Worm (Caenorhabditis elegans) whole organism, L2 larva: ENCODE data around the gene ZC239.15.
A peak's percentile ranks its signal among the peaks of the same experiment; 100 is the strongest.

ENCODE experiments used
- C34F6.9 ChIP-seq: fragments of 150-350 bp; optimal IDR thresholded peaks from 2 replicates; lab custom pipeline; 2014; ENCODE audit warnings: missing biosample characterization, missing genetic modification characterization
- F13H6.1 ChIP-seq: sonication (generic microtip); optimal IDR thresholded peaks from 2 replicates; lab custom pipeline; 2016; ENCODE audit warnings: missing genetic modification characterization, missing compliant biosample characterization
- R02D3.7 ChIP-seq: fragments of 150-350 bp; optimal IDR thresholded peaks from 2 replicates; lab custom pipeline; 2014; ENCODE audit warnings: missing biosample characterization, missing genetic modification characterization
- ZK546.5 ChIP-seq: sonication (generic microtip); optimal IDR thresholded peaks from 2 replicates; lab custom pipeline; 2017; ENCODE audit warnings: missing biosample characterization, missing genetic modification characterization
- ama-1 ChIP-seq: fragments of 150-350 bp; optimal IDR thresholded peaks from 2 replicates; lab custom pipeline; 2018; ENCODE audit warnings: inconsistent platforms
- blmp-1 ChIP-seq: sonication (generic microtip); optimal IDR thresholded peaks from 2 replicates; lab custom pipeline; 2017; ENCODE audit warnings: missing genetic modification characterization, mild to moderate bottlenecking, missing compliant biosample characterization, antibody characterized with exemption, moderate library complexity; ENCODE audit not compliant: insufficient read depth
- ceh-16 ChIP-seq: fragments of 150-350 bp; optimal IDR thresholded peaks from 2 replicates; lab custom pipeline; 2014; ENCODE audit warnings: missing biosample characterization, missing genetic modification characterization
- crh-2 ChIP-seq: sonication (generic microtip); optimal IDR thresholded peaks from 2 replicates; lab custom pipeline; 2017; ENCODE audit warnings: missing biosample characterization, missing genetic modification characterization
- elt-1 ChIP-seq: fragments of 150-350 bp; optimal IDR thresholded peaks from 2 replicates; lab custom pipeline; 2014; ENCODE audit warnings: missing biosample characterization, missing genetic modification characterization
- elt-3 ChIP-seq: sonication (generic microtip); optimal IDR thresholded peaks from 2 replicates; lab custom pipeline; 2017; ENCODE audit warnings: missing biosample characterization, missing genetic modification characterization
- fos-1 ChIP-seq: fragments of 150-350 bp; optimal IDR thresholded peaks from 2 replicates; lab custom pipeline; 2014; ENCODE audit warnings: missing biosample characterization, missing genetic modification characterization
- lin-11 ChIP-seq: fragments of 150-350 bp; sonication (generic microtip); optimal IDR thresholded peaks from 2 replicates; lab custom pipeline; 2014; ENCODE audit warnings: missing biosample characterization, missing genetic modification characterization, inconsistent platforms, mixed read lengths
- lin-39 ChIP-seq: fragments of 150-350 bp; optimal IDR thresholded peaks from 2 replicates; lab custom pipeline; 2014; ENCODE audit warnings: missing biosample characterization, missing genetic modification reagents, missing genetic modification characterization
- lsy-2 ChIP-seq, 2 experiments: fragments of 150-350 bp in 1 of 2; sonication (generic microtip) in 1 of 2; optimal IDR thresholded peaks; 2 replicates each; lab custom pipeline; 2014 to 2017; ENCODE audit warnings: missing biosample characterization in 2 of 2, missing genetic modification characterization in 2 of 2
- nhr-10 ChIP-seq: sonication (generic microtip); optimal IDR thresholded peaks from 2 replicates; lab custom pipeline; 2017; ENCODE audit warnings: missing biosample characterization, missing genetic modification characterization
- nhr-11 ChIP-seq: fragments of 150-350 bp; optimal IDR thresholded peaks from 2 replicates; lab custom pipeline; 2014; ENCODE audit warnings: missing biosample characterization, missing genetic modification characterization
- nhr-129 ChIP-seq: fragments of 150-350 bp; optimal IDR thresholded peaks from 2 replicates; lab custom pipeline; 2014; ENCODE audit warnings: missing biosample characterization, missing genetic modification characterization
- nhr-21 ChIP-seq: fragments of 150-350 bp; optimal IDR thresholded peaks from 2 replicates; lab custom pipeline; 2014; ENCODE audit warnings: missing biosample characterization, missing genetic modification characterization
- nhr-25 ChIP-seq: fragments of 150-350 bp; sonication (generic microtip); optimal IDR thresholded peaks from 3 replicates; lab custom pipeline; 2014; ENCODE audit warnings: missing biosample characterization, missing genetic modification characterization
- nhr-6 ChIP-seq: fragments of 150-350 bp; optimal IDR thresholded peaks from 2 replicates; lab custom pipeline; 2014; ENCODE audit warnings: missing biosample characterization, missing genetic modification characterization
- nhr-77 ChIP-seq: fragments of 150-350 bp; optimal IDR thresholded peaks from 2 replicates; lab custom pipeline; 2014; ENCODE audit warnings: missing biosample characterization, missing genetic modification characterization
- skn-1 ChIP-seq: sonication (generic microtip); optimal IDR thresholded peaks from 2 replicates; lab custom pipeline; 2017; ENCODE audit warnings: missing biosample characterization, missing genetic modification characterization
- sma-3 ChIP-seq: sonication (generic microtip); optimal IDR thresholded peaks from 2 replicates; lab custom pipeline; 2016; ENCODE audit warnings: missing genetic modification reagents, missing genetic modification characterization, missing compliant biosample characterization
- sma-9 ChIP-seq, 2 experiments: fragments of 150-350 bp in 1 of 2; sonication (generic microtip) in 1 of 2; optimal IDR thresholded peaks; 2 replicates each; lab custom pipeline; 2014 to 2016; ENCODE audit warnings: missing genetic modification characterization in 2 of 2, mild to moderate bottlenecking in 1 of 2, missing biosample characterization in 1 of 2, missing compliant biosample characterization in 1 of 2, missing genetic modification reagents in 1 of 2, moderate library complexity in 1 of 2
- snpc-4 ChIP-seq: fragments of 150-350 bp; optimal IDR thresholded peaks from 2 replicates; lab custom pipeline; 2014; ENCODE audit warnings: missing biosample characterization, missing genetic modification characterization
- unc-39 ChIP-seq: fragments of 150-350 bp; optimal IDR thresholded peaks from 2 replicates; lab custom pipeline; 2014; ENCODE audit warnings: missing biosample characterization, missing genetic modification characterization
- unc-55 ChIP-seq: fragments of 150-350 bp; sonication (generic microtip); optimal IDR thresholded peaks from 3 replicates; lab custom pipeline; 2014; ENCODE audit warnings: missing biosample characterization, missing genetic modification reagents, missing genetic modification characterization
- unc-62 ChIP-seq: fragments of 150-350 bp; optimal IDR thresholded peaks from 2 replicates; lab custom pipeline; 2014; ENCODE audit warnings: missing biosample characterization, missing genetic modification reagents, missing genetic modification characterization
- ztf-11 ChIP-seq: sonication (generic microtip); optimal IDR thresholded peaks from 2 replicates; lab custom pipeline; 2017; ENCODE audit warnings: missing biosample characterization, missing genetic modification characterization
- ztf-4 ChIP-seq: fragments of 150-350 bp; optimal IDR thresholded peaks from 2 replicates; lab custom pipeline; 2014; ENCODE audit warnings: missing biosample characterization, missing genetic modification characterization

ZC239.15 gene

DNA sequence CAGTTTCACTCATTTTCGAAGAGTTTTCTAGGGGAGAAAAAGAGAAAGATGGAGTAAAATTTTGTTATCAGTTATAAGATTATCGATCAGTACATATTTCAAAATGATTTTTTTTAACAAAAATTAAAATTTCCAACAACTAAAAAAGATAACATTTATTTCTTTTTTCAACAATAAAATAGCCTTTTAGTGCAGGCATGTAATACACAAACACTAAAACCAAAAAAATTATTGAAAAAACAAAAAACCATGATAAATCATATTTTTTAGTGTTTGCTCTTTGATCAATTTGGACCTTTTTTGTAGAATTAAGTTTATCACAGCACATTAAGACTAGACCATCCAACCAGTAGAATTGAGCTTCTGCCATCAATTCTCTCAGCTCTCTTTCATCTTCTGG lies at the start of gene ZC239.15:
TSS of gene ZC239.15 (minus strand) at position 101 of the 400 bp plus-strand sequence.
- TF ChIP-seq nhr-25 (tag; lab: Kevin White, UChicago) = no peak
- no peak for TF ChIP-seq nhr-11
- TF ChIP-seq lin-11 (tag; lab: Kevin White, UChicago) = no peak
- TF ChIP-seq fos-1 (tag; lab: Kevin White, UChicago) = no peak
- no peak for TF ChIP-seq ceh-16 (tag; lab: Kevin White, UChicago)
- TF ChIP-seq unc-62 (GFP tag; lab: Kevin White, UChicago) = no peak
- TF ChIP-seq sma-9 (GFP tag; optimal IDR thresholded peaks at IDR 0.05; lab: Kevin White, UChicago) = no peak
- no peak for TF ChIP-seq sma-9 (tag; optimal IDR thresholded peaks at IDR 0.05; lab: Kevin White, UChicago)
- TF ChIP-seq ZK546.5 (tag; lab: Kevin White, UChicago) = no peak
- TF ChIP-seq snpc-4 (tag; lab: Kevin White, UChicago) = no peak
- no peak for TF ChIP-seq nhr-77 (tag; lab: Kevin White, UChicago)
- TF ChIP-seq, all 48 proteins: peak for 0

ce11 chrII:3270598-3270997 lies 46.1 kb upstream of the ZC239.15 start:
- TF ChIP-seq unc-39 (tag; lab: Kevin White, UChicago) (no peak), nhr-129 (tag; lab: Kevin White, UChicago) (no peak), ceh-16 (tag; lab: Kevin White, UChicago) (no peak), lsy-2 (tag; optimal IDR thresholded peaks at IDR 0.05; lab: Kevin White, UChicago) (peak in 1 of 2 experiments; percentile 38), unc-55 (GFP tag; lab: Kevin White, UChicago) (peak; percentile 66), C34F6.9 (tag; lab: Kevin White, UChicago) (peak; percentile 66), crh-2 (tag; lab: Kevin White, UChicago) (no peak), nhr-10 (no peak), lin-11 (tag; lab: Kevin White, UChicago) (no peak), skn-1 (tag; lab: Kevin White, UChicago) (no peak), F13H6.1 (tag; lab: Kevin White, UChicago) (no peak), ama-1 (lab: Kevin White, UChicago) (no peak)

ce11 chrII:3267815-3268214 lies 43.3 kb upstream of the ZC239.15 start:
- TF ChIP-seq fos-1 (tag; lab: Kevin White, UChicago) (no peak), ztf-11 (tag; lab: Kevin White, UChicago) (no peak), crh-2 (tag; lab: Kevin White, UChicago) (peak; percentile 12)

ce11 chrII:3267365-3267764 lies 42.8 kb upstream of the ZC239.15 start, which contains the start of gene F02E11.7:
F02E11.7 (plus strand) TSS chrII:3267665.
- no peak for TF ChIP-seq elt-3 (tag; lab: Kevin White, UChicago)
- no peak for TF ChIP-seq sma-9 (GFP tag; optimal IDR thresholded peaks at IDR 0.05; lab: Kevin White, UChicago)
- TF ChIP-seq sma-9 (tag; optimal IDR thresholded peaks at IDR 0.05; lab: Kevin White, UChicago) = no peak
- TF ChIP-seq lin-39 (tag; lab: Kevin White, UChicago) = no peak
- TF ChIP-seq elt-1 (tag; lab: Kevin White, UChicago) = no peak
- no peak for TF ChIP-seq nhr-6 (tag; lab: Kevin White, UChicago)
- no peak for TF ChIP-seq lsy-2 (tag; optimal IDR thresholded peaks at IDR 0.05; lab: Kevin White, UChicago)
- TF ChIP-seq F13H6.1 (tag; lab: Kevin White, UChicago) = no peak
- TF ChIP-seq R02D3.7 (tag; lab: Kevin White, UChicago) = no peak
- TF ChIP-seq C34F6.9 (tag; lab: Kevin White, UChicago) = no peak
- no peak for TF ChIP-seq sma-3 (GFP tag; lab: Kevin White, UChicago)
- TF ChIP-seq crh-2 (tag; lab: Kevin White, UChicago) = no peak
- no peak for TF ChIP-seq unc-62 (GFP tag; lab: Kevin White, UChicago)
- no peak for TF ChIP-seq nhr-25 (tag; lab: Kevin White, UChicago)
- no peak for TF ChIP-seq nhr-10
- no peak for TF ChIP-seq blmp-1 (tag; lab: Kevin White, UChicago)
- TF ChIP-seq nhr-21 (tag; lab: Kevin White, UChicago) = no peak
- TF ChIP-seq, all 48 proteins: peak for 0

DNA sequence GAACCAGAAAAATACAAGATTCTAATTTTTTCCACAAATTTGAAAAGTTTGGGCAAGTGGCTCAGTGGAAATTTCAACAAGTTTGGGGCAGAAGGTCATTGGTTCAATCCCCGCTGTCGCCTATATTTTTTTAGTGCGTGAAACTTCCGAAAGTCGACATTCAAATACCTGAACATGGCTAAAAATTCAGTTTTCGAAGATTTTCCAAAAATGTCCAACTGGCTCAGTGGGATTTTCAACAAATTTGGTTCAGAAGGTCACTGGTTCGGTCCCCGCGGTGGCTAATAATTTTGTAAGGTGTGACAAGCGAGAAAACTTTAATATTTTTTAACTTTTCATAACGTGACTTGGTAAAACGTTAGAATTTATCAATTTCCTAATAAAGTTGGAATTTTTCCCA lies 40.2 kb upstream of the ZC239.15 start:
- TF ChIP-seq elt-3 (tag; lab: Kevin White, UChicago) (no peak), ztf-4 (tag; lab: Kevin White, UChicago) (no peak), lin-39 (tag; lab: Kevin White, UChicago) (no peak), lin-11 (tag; lab: Kevin White, UChicago) (no peak), ceh-16 (tag; lab: Kevin White, UChicago) (no peak)
